Worm (Caenorhabditis elegans): ENCODE measurements around the gene rabn-5.

Gene rabn-5

DNA sequence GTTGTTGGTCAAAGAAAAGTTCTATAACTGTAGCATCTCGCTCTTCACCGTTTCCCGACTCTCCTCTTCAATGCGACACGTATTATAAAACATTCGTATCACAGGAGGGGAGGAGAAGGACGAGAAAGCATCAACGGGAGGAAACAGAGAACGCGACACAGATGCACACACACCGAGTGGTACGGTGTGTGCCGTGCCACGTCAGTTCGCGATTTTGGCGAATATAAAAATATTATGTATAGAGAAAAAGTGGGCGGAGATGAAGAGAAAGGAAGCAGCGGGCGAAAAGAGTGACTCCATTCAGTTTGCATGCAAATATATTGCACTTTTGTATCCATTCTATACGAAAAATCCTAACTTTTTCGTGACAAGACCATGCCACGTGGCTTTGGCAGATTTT is 50.4 kb downstream of the rabn-5 start:
- no peak for TF ChIP-seq nhr-25 (tag; optimal IDR thresholded peaks at IDR 0.05)
- TF ChIP-seq fos-1 (tag; optimal IDR thresholded peaks at IDR 0.05): peak; percentile 67
- no peak for TF ChIP-seq nhr-10 (tag; optimal IDR thresholded peaks at IDR 0.05)
- TF ChIP-seq ztf-1 (GFP tag; conservative IDR thresholded peaks at IDR 0.05): no peak
- no peak for TF ChIP-seq ceh-16 (tag; optimal IDR thresholded peaks at IDR 0.05)
- TF ChIP-seq alr-1 (tag; optimal IDR thresholded peaks at IDR 0.05): no peak
- TF ChIP-seq ceh-82 (tag; optimal IDR thresholded peaks at IDR 0.05): no peak
- no peak for TF ChIP-seq nhr-237 (tag; optimal IDR thresholded peaks at IDR 0.05)
- peak; percentile 15 for TF ChIP-seq sma-9 (GFP tag; optimal IDR thresholded peaks at IDR 0.05)
- no peak for TF ChIP-seq sma-9 (tag; optimal IDR thresholded peaks at IDR 0.05)
- TF ChIP-seq C34F6.9 (tag; optimal IDR thresholded peaks at IDR 0.05): no peak
- no peak for TF ChIP-seq nhr-21 (tag; optimal IDR thresholded peaks at IDR 0.05)
- no peak for TF ChIP-seq F13H6.1 (tag; optimal IDR thresholded peaks at IDR 0.05)
- no peak for TF ChIP-seq ztf-4 (tag; optimal IDR thresholded peaks at IDR 0.05)
- TF ChIP-seq elt-1 (tag; optimal IDR thresholded peaks at IDR 0.05): no peak
- TF ChIP-seq zag-1 (tag; optimal IDR thresholded peaks at IDR 0.05): no peak
- no peak for TF ChIP-seq blmp-1 (tag; optimal IDR thresholded peaks at IDR 0.05; ENCODE audit: insufficient read depth)
- no peak for TF ChIP-seq unc-55 (GFP tag; optimal IDR thresholded peaks at IDR 0.05)
- TF ChIP-seq crh-2 (tag; optimal IDR thresholded peaks at IDR 0.05): peak; percentile 74

DNA sequence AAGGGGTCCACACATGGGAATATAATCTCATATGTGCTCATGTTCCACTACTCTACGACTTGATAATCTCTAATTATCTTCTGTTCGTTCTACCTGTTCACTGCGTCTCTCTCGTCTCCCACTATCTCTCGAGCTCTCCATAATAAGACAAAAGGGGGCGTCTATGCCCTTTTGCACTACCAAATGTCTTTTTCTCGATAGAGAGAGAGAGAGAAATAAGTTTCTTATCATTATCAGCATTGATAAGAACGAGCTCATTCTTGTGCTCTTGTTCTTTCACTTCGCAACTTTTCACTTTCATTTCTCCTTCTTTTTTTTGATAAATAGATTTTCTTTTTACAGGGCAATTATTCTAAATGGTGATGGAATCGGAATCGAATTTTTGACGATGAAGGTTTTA is 51.6 kb downstream of the rabn-5 start:
- TF ChIP-seq skn-1 (tag; optimal IDR thresholded peaks at IDR 0.05): peak; percentile 57
- TF ChIP-seq nhr-10 (tag; optimal IDR thresholded peaks at IDR 0.05): no peak
- peak; percentile 44 for TF ChIP-seq crh-2 (tag; optimal IDR thresholded peaks at IDR 0.05)
- peak; percentile 78 for TF ChIP-seq fos-1 (tag; optimal IDR thresholded peaks at IDR 0.05)

Data from whole organism, L2 larva.